Fruit fly (Drosophila melanogaster): ENCODE results near the gene CG34452.

The CG34452 gene

dm6 chr3L:15687802-15688201 is at the start of gene CG34452:
CG34452 (minus strand) TSS chr3L:15687902.
- no peak for TF ChIP-seq CG18011 (GFP tag; optimal IDR thresholded peaks at IDR 0.05)
- no peak for TF ChIP-seq vnd (GFP tag; IDR thresholded peaks at IDR 0.05; ENCODE audit: partially characterized antibody)
- no peak for TF ChIP-seq nerfin-1 (tag; optimal IDR thresholded peaks at IDR 0.05)
- no peak for TF ChIP-seq BtbVII (GFP tag; optimal IDR thresholded peaks at IDR 0.05)
- no peak for TF ChIP-seq CG6765 (GFP tag; optimal IDR thresholded peaks at IDR 0.05)
- TF ChIP-seq CG12744 (GFP tag; optimal IDR thresholded peaks at IDR 0.05), result no peak
- TF ChIP-seq kni (GFP tag; optimal IDR thresholded peaks at IDR 0.05), result no peak
- no peak for TF ChIP-seq corto (GFP tag; optimal IDR thresholded peaks at IDR 0.05)
- no peak for TF ChIP-seq tx (GFP tag; optimal IDR thresholded peaks at IDR 0.05)
- no peak for TF ChIP-seq Ssrp (tag; optimal IDR thresholded peaks at IDR 0.05)
- TF ChIP-seq ro (GFP tag; IDR thresholded peaks at IDR 0.05), result no peak
- TF ChIP-seq h (optimal IDR thresholded peaks at IDR 0.05), result no peak
- no peak for TF ChIP-seq CG5245 (GFP tag; optimal IDR thresholded peaks at IDR 0.05)
- TF ChIP-seq Adf1 (GFP tag; IDR thresholded peaks at IDR 0.05), result no peak
- TF ChIP-seq trh (GFP tag; optimal IDR thresholded peaks at IDR 0.05), result no peak
- no peak for TF ChIP-seq CG16779 (GFP tag; IDR thresholded peaks at IDR 0.05)
- TF ChIP-seq CG31388 (GFP tag; optimal IDR thresholded peaks at IDR 0.05), result no peak

dm6 chr3L:15731832-15732506 is 44.3 kb upstream of the CG34452 start:
- TF ChIP-seq CG14441 (GFP tag; IDR thresholded peaks at IDR 0.05) (no peak), CG13287 (GFP tag; IDR thresholded peaks at IDR 0.05; ENCODE audit: partially characterized antibody) (no peak), dysf (GFP tag; IDR thresholded peaks at IDR 0.05) (no peak), lola (GFP tag; optimal IDR thresholded peaks at IDR 0.05) (peak in 1 of 3 experiments; percentile 32), CG17829 (tag; optimal IDR thresholded peaks at IDR 0.05) (peak; percentile 35), phol (tag; optimal IDR thresholded peaks at IDR 0.05) (peak; percentile 19), jigr1 (GFP tag; IDR thresholded peaks at IDR 0.05) (no peak), fd3F (GFP tag; optimal IDR thresholded peaks at IDR 0.05) (no peak), fd102C (GFP tag; optimal IDR thresholded peaks at IDR 0.05) (peak; percentile 32), pho (GFP tag; optimal IDR thresholded peaks at IDR 0.05) (no peak), Drgx (GFP tag; IDR thresholded peaks at IDR 0.05) (no peak), CG2712 (tag; optimal IDR thresholded peaks at IDR 0.05) (peak; percentile 34), sens (GFP tag) (peak; percentile 45), gsb-n (tag; optimal IDR thresholded peaks at IDR 0.05) (no peak), Usf (GFP tag; optimal IDR thresholded peaks at IDR 0.05) (no peak), CG4360 (GFP tag; IDR thresholded peaks at IDR 0.05) (peak; percentile 63), Xrp1 (GFP tag; IDR thresholded peaks at IDR 0.05) (peak; percentile 40; the same call in 1 of the 2 replicates), org-1 (GFP tag; optimal IDR thresholded peaks at IDR 0.05) (no peak), CG4404 (GFP tag; IDR thresholded peaks at IDR 0.05) (0 out of 2 replicates have a peak, but pooled peaks have one; percentile 31), CG2889 (GFP tag; IDR thresholded peaks at IDR 0.05) (no peak), HLHmδ (GFP tag; optimal IDR thresholded peaks at IDR 0.05) (no peak), br (optimal IDR thresholded peaks at IDR 0.05) (no peak), bbx (GFP tag; IDR thresholded peaks at IDR 0.05; ENCODE audit: partially characterized antibody) (no peak), Xbp1 (GFP tag; optimal IDR thresholded peaks at IDR 0.05) (no peak), fd96Cb (tag; optimal IDR thresholded peaks at IDR 0.05) (no peak), dmrt11E (tag; optimal IDR thresholded peaks at IDR 0.05) (peak; percentile 37), prd (optimal IDR thresholded peaks at IDR 0.05) (no peak), prd (GFP tag; IDR thresholded peaks at IDR 0.05) (peak; percentile 73), CG34422 (GFP tag; IDR thresholded peaks at IDR 0.05) (no peak), CG9727 (GFP tag; optimal IDR thresholded peaks at IDR 0.05) (peak; percentile 30), ase (GFP tag; IDR thresholded peaks at IDR 0.05) (no peak), crol (GFP tag; IDR thresholded peaks at IDR 0.05) (no peak), Asciz (GFP tag; optimal IDR thresholded peaks at IDR 0.05) (no peak), hkb (optimal IDR thresholded peaks at IDR 0.05) (no peak), hkb (GFP tag; IDR thresholded peaks at IDR 0.05) (no peak)
